Worm (Caenorhabditis elegans) whole organism, L1 larva: ENCODE measurements around the gene F09E10.5.

Experiments used
- egl-27 ChIP-seq, 2 experiments: fragments of 150-350 bp in 1 of 2; sonication (generic microtip); optimal IDR thresholded peaks; 3 replicates each; lab custom pipeline; 2017 to 2018; ENCODE audit warnings: missing biosample characterization in 2 of 2, missing genetic modification characterization in 2 of 2, missing genetic modification reagents in 2 of 2
- jun-1 ChIP-seq: fragments of 150-350 bp; optimal IDR thresholded peaks from 2 replicates; lab custom pipeline; 2014; ENCODE audit warnings: missing biosample characterization, missing genetic modification reagents, missing genetic modification characterization

ce11 chrX:1488775-1489174, 5.4 kb downstream of the F09E10.5 start:
- TF ChIP-seq egl-27 (tag; optimal IDR thresholded peaks at IDR 0.05; lab: Kevin White, UChicago) (no peak), jun-1 (tag; lab: Kevin White, UChicago) (no peak)
